Fruit fly (Drosophila melanogaster): Measurements from ENCODE around the gene Cap-D2.

DNA sequence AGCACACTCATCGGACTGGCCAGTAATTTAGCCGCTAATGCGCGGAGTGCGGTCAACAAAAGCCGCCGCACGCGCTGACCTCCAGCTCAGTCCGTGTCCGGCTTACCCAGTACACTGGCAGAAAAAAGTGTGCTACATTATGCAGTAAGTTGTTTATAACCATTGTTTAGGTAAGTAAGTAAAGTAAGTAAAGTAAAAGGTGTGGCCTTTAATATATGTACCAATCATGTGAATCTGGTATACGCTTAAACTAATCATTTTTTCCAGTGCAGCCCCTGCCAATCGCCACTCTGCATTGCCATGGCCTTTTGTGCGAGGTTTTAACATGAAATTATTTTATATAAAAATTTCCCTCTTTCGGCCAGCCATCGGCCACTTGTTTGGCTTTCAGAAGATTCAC lies 36.0 kb downstream of the Cap-D2 start:
- TF ChIP-seq pan (optimal IDR thresholded peaks at IDR 0.05) (no peak), psq (optimal IDR thresholded peaks at IDR 0.05) (no peak), CG8478 (optimal IDR thresholded peaks at IDR 0.05) (no peak), usp (GFP tag; optimal IDR thresholded peaks at IDR 0.05) (no peak)
